Fruit fly (Drosophila melanogaster) whole organism, adult: ENCODE results near the gene mthl12.

Source experiments
- CG11617 ChIP-seq: fragments of 200-800 bp; sonication (Bioruptor generic); optimal IDR thresholded peaks from 2 replicates; lab custom pipeline; 2017; ENCODE audit warnings: mild to moderate bottlenecking, missing biosample characterization, missing genetic modification reagents, missing genetic modification characterization
- CG12768 ChIP-seq: fragments of 200-800 bp; sonication (Bioruptor generic); optimal IDR thresholded peaks from 2 replicates; lab custom pipeline; 2017; ENCODE audit warnings: missing biosample characterization, missing genetic modification characterization, mild to moderate bottlenecking, moderate library complexity, missing genetic modification reagents
- CG14711 ChIP-seq: fragments of 200-800 bp; sonication (Bioruptor generic); optimal IDR thresholded peaks from 2 replicates; lab custom pipeline; 2018; ENCODE audit warnings: missing biosample characterization, mild to moderate bottlenecking, missing genetic modification characterization, moderate library complexity
- CG1620 ChIP-seq: fragments of 200-800 bp; sonication (Bioruptor generic); optimal IDR thresholded peaks from 2 replicates; lab custom pipeline; 2016; ENCODE audit warnings: missing biosample characterization, missing genetic modification characterization
- CG33017 ChIP-seq: fragments of 200-800 bp; sonication (Bioruptor generic); optimal IDR thresholded peaks from 2 replicates; lab custom pipeline; 2018; ENCODE audit warnings: missing biosample characterization, mild to moderate bottlenecking, missing genetic modification characterization, moderate library complexity
- CG5204 ChIP-seq: fragments of 200-800 bp; sonication (Bioruptor generic); optimal IDR thresholded peaks from 2 replicates; lab custom pipeline; 2016; ENCODE audit warnings: missing biosample characterization, missing genetic modification characterization
- CG7045 ChIP-seq: fragments of 200-800 bp; sonication (Bioruptor generic); optimal IDR thresholded peaks from 2 replicates; lab custom pipeline; 2017; ENCODE audit warnings: missing biosample characterization, mild to moderate bottlenecking, missing genetic modification characterization
- CG7101 ChIP-seq: fragments of 200-800 bp; sonication (Bioruptor generic); optimal IDR thresholded peaks from 2 replicates; lab custom pipeline; 2018; ENCODE audit warnings: missing biosample characterization, mild to moderate bottlenecking, missing genetic modification characterization, moderate library complexity
- Clk ChIP-seq: fragments of 200-800 bp; sonication (Bioruptor generic); optimal IDR thresholded peaks from 2 replicates; lab custom pipeline; 2017; ENCODE audit warnings: missing biosample characterization, missing genetic modification characterization
- Crg-1 ChIP-seq: fragments of 200-800 bp; sonication (Bioruptor generic); optimal IDR thresholded peaks from 2 replicates; lab custom pipeline; 2016; ENCODE audit warnings: missing biosample characterization, missing genetic modification characterization
- Hr96 ChIP-seq: fragments of 200-800 bp; sonication (Bioruptor generic); optimal IDR thresholded peaks from 2 replicates; lab custom pipeline; 2016; ENCODE audit warnings: missing biosample characterization, missing genetic modification characterization
- Mnt ChIP-seq: fragments of 200-800 bp; sonication (Bioruptor generic); optimal IDR thresholded peaks from 2 replicates; lab custom pipeline; 2016; ENCODE audit warnings: missing biosample characterization, mild to moderate bottlenecking, missing genetic modification characterization
- bab1 ChIP-seq: fragments of 200-800 bp; sonication (Bioruptor generic); optimal IDR thresholded peaks from 3 replicates; lab custom pipeline; 2019; ENCODE audit warnings: missing biosample characterization, mild to moderate bottlenecking, missing genetic modification characterization, moderate library complexity
- cic ChIP-seq: fragments of 200-800 bp; sonication (Bioruptor generic); optimal IDR thresholded peaks from 2 replicates; lab custom pipeline; 2017; ENCODE audit warnings: missing biosample characterization, mild to moderate bottlenecking, missing genetic modification characterization, moderate library complexity
- cnc ChIP-seq, 2 experiments: fragments of >200 bp; optimal IDR thresholded peaks; 2 replicates each; lab custom pipeline; 2017
- kay ChIP-seq: fragments of 200-800 bp; sonication (Bioruptor generic); peaks from one replicate; lab custom pipeline; 2016; ENCODE audit warnings: missing biosample characterization, missing genetic modification characterization, borderline replicate concordance
- ovo ChIP-seq: fragments of 200-800 bp; sonication (Bioruptor generic); optimal IDR thresholded peaks from 2 replicates; lab custom pipeline; 2016; ENCODE audit warnings: missing biosample characterization, missing genetic modification characterization
- pad ChIP-seq: fragments of 200-800 bp; sonication (Bioruptor generic); optimal IDR thresholded peaks from 3 replicates; lab custom pipeline; 2017; ENCODE audit warnings: missing biosample characterization, missing genetic modification characterization, mild to moderate bottlenecking, moderate library complexity, missing genetic modification reagents
- tj ChIP-seq: fragments of 200-800 bp; sonication (Bioruptor generic); optimal IDR thresholded peaks from 3 replicates; lab custom pipeline; 2017; ENCODE audit warnings: missing biosample characterization, mild to moderate bottlenecking, missing genetic modification characterization, moderate library complexity
- toe ChIP-seq: fragments of 200-800 bp; sonication (Bioruptor generic); optimal IDR thresholded peaks from 2 replicates; lab custom pipeline; 2016; ENCODE audit warnings: missing biosample characterization, missing genetic modification characterization

Gene mthl12

dm6 chr3R:13371840-13372680 is 18.6 kb downstream of the mthl12 start, which contains the start of the genes Lip3 and CG34309:
Gene Lip3, minus strand, starts transcription at chr3R:13371904.
Gene CG34309, plus strand, starts transcription at chr3R:13372630.
- TF ChIP-seq CG1620 (GFP tag; lab: Kevin White, UChicago) (no peak), Crg-1 (no peak), CG7101 (tag; lab: Kevin White, UChicago) (peak; percentile 19), CG11617 (GFP tag; lab: Kevin White, UChicago) (peak; percentile 3), ovo (GFP tag; lab: Kevin White, UChicago) (no peak), CG33017 (tag; lab: Kevin White, UChicago) (peak; percentile 50)

- TF ChIP-seq CG1620 (GFP tag; lab: Kevin White, UChicago) (no peak), pad (GFP tag; lab: Kevin White, UChicago) (no peak), Crg-1 (no peak), CG14711 (tag; lab: Kevin White, UChicago) (no peak), CG5204 (GFP tag; lab: Kevin White, UChicago) (no peak), CG33017 (tag; lab: Kevin White, UChicago) (no peak), toe (GFP tag; lab: Kevin White, UChicago) (no peak), kay (GFP tag; lab: Kevin White, UChicago) (no peak), CG11617 (GFP tag; lab: Kevin White, UChicago) (no peak), tj (GFP tag; lab: Kevin White, UChicago) (no peak), cic (GFP tag; lab: Kevin White, UChicago) (no peak), CG12768 (GFP tag; lab: Kevin White, UChicago) (no peak)
Observed at dm6 chr3R:13374913-13375312, 21.4 kb downstream of the mthl12 start.

- TF ChIP-seq Clk (no peak), tj (GFP tag; lab: Kevin White, UChicago) (no peak), CG7101 (tag; lab: Kevin White, UChicago) (no peak)
Observed at dm6 chr3R:13379675-13380074, 26.2 kb downstream of the mthl12 start, which contains the start of the genes CG9813 and CG8870. Gene CG9813, minus strand, starts transcription at chr3R:13379775. Gene CG8870, plus strand, starts transcription at chr3R:13379842.

dm6 chr3R:13381744-13382435 is 28.4 kb downstream of the mthl12 start, which contains the start of the genes mRpS21 and Droj2:
Gene mRpS21, minus strand, starts transcription at chr3R:13381809.
Gene Droj2, plus strand, starts transcription at chr3R:13382106.
- TF ChIP-seq Hr96 (GFP tag; lab: Kevin White, UChicago) = no peak
- peak; percentile 80 for TF ChIP-seq toe (GFP tag; lab: Kevin White, UChicago)
- TF ChIP-seq Clk = peak; percentile 56
- TF ChIP-seq CG14711 (tag; lab: Kevin White, UChicago) = peak; percentile 92
- peak; percentile 25 for TF ChIP-seq pad (GFP tag; lab: Kevin White, UChicago)
- TF ChIP-seq bab1 (GFP tag; lab: Kevin White, UChicago) = peak; percentile 66
- no peak for TF ChIP-seq cnc (optimal IDR thresholded peaks at IDR 0.05; lab: Kevin White, UChicago)
- peak; percentile 68 for TF ChIP-seq CG7101 (tag; lab: Kevin White, UChicago)
- TF ChIP-seq CG11617 (GFP tag; lab: Kevin White, UChicago) = peak; percentile 39
- peak; percentile 39 for TF ChIP-seq CG12768 (GFP tag; lab: Kevin White, UChicago)
- no peak for TF ChIP-seq cic (GFP tag; lab: Kevin White, UChicago)
- TF ChIP-seq CG5204 (GFP tag; lab: Kevin White, UChicago) = peak; percentile 82
- no peak for TF ChIP-seq kay (GFP tag; lab: Kevin White, UChicago)
- TF ChIP-seq CG33017 (tag; lab: Kevin White, UChicago) = peak; percentile 34
- peak; percentile 30 for TF ChIP-seq Mnt (GFP tag; lab: Kevin White, UChicago)
- peak; percentile 71 for TF ChIP-seq CG1620 (GFP tag; lab: Kevin White, UChicago)
- TF ChIP-seq ovo (GFP tag; lab: Kevin White, UChicago) = peak; percentile 37
- TF ChIP-seq CG7045 = peak; percentile 47
- peak; percentile 40 for TF ChIP-seq tj (GFP tag; lab: Kevin White, UChicago)
- TF ChIP-seq Crg-1 = peak; percentile 63

- peak; percentile 86 for TF ChIP-seq Mnt (GFP tag; lab: Kevin White, UChicago)
- no peak for TF ChIP-seq CG7045
- peak; percentile 32 for TF ChIP-seq cic (GFP tag; lab: Kevin White, UChicago)
- TF ChIP-seq kay (GFP tag; lab: Kevin White, UChicago) = peak; percentile 93
- no peak for TF ChIP-seq CG1620 (GFP tag; lab: Kevin White, UChicago)
- TF ChIP-seq CG12768 (GFP tag; lab: Kevin White, UChicago) = peak; percentile 21
- peak; percentile 3 for TF ChIP-seq bab1 (GFP tag; lab: Kevin White, UChicago)
- peak; percentile 31 for TF ChIP-seq CG33017 (tag; lab: Kevin White, UChicago)
- no peak for TF ChIP-seq tj (GFP tag; lab: Kevin White, UChicago)
- peak; percentile 15 for TF ChIP-seq ovo (GFP tag; lab: Kevin White, UChicago)
- no peak for TF ChIP-seq toe (GFP tag; lab: Kevin White, UChicago)
- TF ChIP-seq CG11617 (GFP tag; lab: Kevin White, UChicago) = peak; percentile 50
- TF ChIP-seq CG14711 (tag; lab: Kevin White, UChicago) = peak; percentile 22
- peak; percentile 23 for TF ChIP-seq CG7101 (tag; lab: Kevin White, UChicago)
- no peak for TF ChIP-seq Hr96 (GFP tag; lab: Kevin White, UChicago)
- no peak for TF ChIP-seq Clk
- TF ChIP-seq CG5204 (GFP tag; lab: Kevin White, UChicago) = no peak
- TF ChIP-seq cnc (optimal IDR thresholded peaks at IDR 0.05; lab: Kevin White, UChicago) = no peak
- TF ChIP-seq pad (GFP tag; lab: Kevin White, UChicago) = peak; percentile 92
- TF ChIP-seq Crg-1 = no peak
Observed at dm6 chr3R:13382656-13383142, 29.2 kb downstream of the mthl12 start.
